Fruit fly (Drosophila melanogaster): ENCODE measurements around the gene CG6885.

CG6885 gene

dm6 chr3L:18765657-18766592 lies 21.6 kb downstream of the CG6885 start (continued):
- peak; percentile 2 for TF ChIP-seq Asciz (GFP tag; optimal IDR thresholded peaks at IDR 0.05)
- TF ChIP-seq kay (GFP tag; optimal IDR thresholded peaks at IDR 0.05) = no peak
- TF ChIP-seq Adf1 (GFP tag; IDR thresholded peaks at IDR 0.05) = peak; percentile 99
- TF ChIP-seq MTF-1 (GFP tag; optimal IDR thresholded peaks at IDR 0.05; ENCODE audit: borderline replicate concordance) = no peak
- TF ChIP-seq gcm (GFP tag; optimal IDR thresholded peaks at IDR 0.05) = peak; percentile 1
- TF ChIP-seq Hand (GFP tag; optimal IDR thresholded peaks at IDR 0.05) = no peak
- TF ChIP-seq CG1603 (tag; optimal IDR thresholded peaks at IDR 0.05) = peak; percentile 7
- TF ChIP-seq CG34376 (GFP tag; optimal IDR thresholded peaks at IDR 0.05) = peak; percentile 47
- TF ChIP-seq abd-A (tag; optimal IDR thresholded peaks at IDR 0.05) = peak; percentile 82
- TF ChIP-seq ap (GFP tag; IDR thresholded peaks at IDR 0.05) = no peak
- TF ChIP-seq zen2 (GFP tag; IDR thresholded peaks at IDR 0.05; ENCODE audit: partially characterized antibody) = peak; percentile 79; the same call in 2 of the 3 replicates
- TF ChIP-seq CG17359 (tag; optimal IDR thresholded peaks at IDR 0.05) = peak; percentile 33
- TF ChIP-seq PHDP (tag; optimal IDR thresholded peaks at IDR 0.05) = no peak
- TF ChIP-seq ems (GFP tag; optimal IDR thresholded peaks at IDR 0.05) = no peak
- no peak for TF ChIP-seq HmgD (GFP tag; optimal IDR thresholded peaks at IDR 0.05)
- 0 out of 2 replicates have a peak, but pooled peaks have one; percentile 20 for TF ChIP-seq CG7372 (GFP tag; IDR thresholded peaks at IDR 0.05)
- no peak for TF ChIP-seq pzg (GFP tag; optimal IDR thresholded peaks at IDR 0.05)
- TF ChIP-seq nerfin-1 (tag; optimal IDR thresholded peaks at IDR 0.05) = no peak
- peak; percentile 36 for TF ChIP-seq Side (GFP tag; optimal IDR thresholded peaks at IDR 0.05)
- TF ChIP-seq CG34224 (GFP tag; IDR thresholded peaks at IDR 0.05; ENCODE audit: partially characterized antibody) = peak; percentile 58; the same call in 1 of the 3 replicates
- no peak for TF ChIP-seq jigr1 (GFP tag; IDR thresholded peaks at IDR 0.05)
- peak in 1 of 2 experiments; percentile 12 for TF ChIP-seq Eip74EF (GFP tag; optimal IDR thresholded peaks at IDR 0.05)
- TF ChIP-seq Lpt (GFP tag; optimal IDR thresholded peaks at IDR 0.05) = no peak
- peak; percentile 97 for TF ChIP-seq Deaf1 (tag; optimal IDR thresholded peaks at IDR 0.05)
- no peak for TF ChIP-seq vnd (GFP tag; IDR thresholded peaks at IDR 0.05; ENCODE audit: partially characterized antibody)
- no peak for TF ChIP-seq Abd-B (GFP tag; optimal IDR thresholded peaks at IDR 0.05)
- TF ChIP-seq phol (tag; optimal IDR thresholded peaks at IDR 0.05) = peak; percentile 50
- peak; percentile 77 for TF ChIP-seq CG33557 (GFP tag; optimal IDR thresholded peaks at IDR 0.05)
- no peak for TF ChIP-seq pum (GFP tag; optimal IDR thresholded peaks at IDR 0.05)
- TF ChIP-seq CG10431 (GFP tag; optimal IDR thresholded peaks at IDR 0.05) = peak; percentile 44
- peak; percentile 18; the same call in 1 of the 2 replicates for TF ChIP-seq Bgb (GFP tag; IDR thresholded peaks at IDR 0.05; ENCODE audit: partially characterized antibody)
- peak; percentile 50 for TF ChIP-seq CG11695 (GFP tag; IDR thresholded peaks at IDR 0.05)
- no peak for TF ChIP-seq Atf6 (GFP tag; IDR thresholded peaks at IDR 0.05)
- no peak for TF ChIP-seq CG30431 (GFP tag; optimal IDR thresholded peaks at IDR 0.05)
- peak; percentile 74 for TF ChIP-seq CG11504 (tag; optimal IDR thresholded peaks at IDR 0.05)
- no peak for TF ChIP-seq tx (GFP tag; optimal IDR thresholded peaks at IDR 0.05)
- no peak for TF ChIP-seq CG10654 (GFP tag; optimal IDR thresholded peaks at IDR 0.05)
- peak; percentile 16 for TF ChIP-seq CG15269 (tag; optimal IDR thresholded peaks at IDR 0.05)
- peak; percentile 16 for TF ChIP-seq tio (GFP tag; optimal IDR thresholded peaks at IDR 0.05)
- peak; percentile 40 for TF ChIP-seq Hmr (GFP tag; optimal IDR thresholded peaks at IDR 0.05)
- no peak for TF ChIP-seq CG1233 (GFP tag; optimal IDR thresholded peaks at IDR 0.05)
- TF ChIP-seq dysf (GFP tag; IDR thresholded peaks at IDR 0.05) = no peak
- no peak for TF ChIP-seq Elba2 (GFP tag; optimal IDR thresholded peaks at IDR 0.05)
- TF ChIP-seq Dref (GFP tag; IDR thresholded peaks at IDR 0.05) = no peak
- TF ChIP-seq Hr78 (GFP tag; optimal IDR thresholded peaks at IDR 0.05) = no peak
- no peak for TF ChIP-seq CG4282 (GFP tag; optimal IDR thresholded peaks at IDR 0.05)
- TF ChIP-seq kni (GFP tag; optimal IDR thresholded peaks at IDR 0.05) = peak; percentile 67

Data from whole organism, embryonic.